Fruit fly (Drosophila melanogaster) whole organism, pupa: Measurements from ENCODE around the gene mah.

Experiments
- CG14655 ChIP-seq: fragments of 200-800 bp; sonication (Bioruptor generic); optimal IDR thresholded peaks from 3 replicates; lab custom pipeline; 2017; ENCODE audit warnings: mild to moderate bottlenecking, missing biosample characterization, missing genetic modification reagents, missing genetic modification characterization
- CG17806 ChIP-seq: fragments of 200-800 bp; sonication (Bioruptor generic); optimal IDR thresholded peaks from 2 replicates; lab custom pipeline; 2018; ENCODE audit warnings: missing biosample characterization, mild to moderate bottlenecking, missing genetic modification characterization, moderate library complexity
- CG32121 ChIP-seq: fragments of 200-800 bp; sonication (Bioruptor generic); IDR thresholded peaks from 2 replicates; pipeline ENCODE4 v1.3.6; 2022; ENCODE audit warnings: missing biosample characterization, missing genetic modification characterization
- CG4496 ChIP-seq: fragments of 200-800 bp; sonication (Bioruptor generic); IDR thresholded peaks from 3 replicates; pipeline ENCODE4 v1.3.6; 2022; ENCODE audit warnings: missing biosample characterization, missing genetic modification characterization
- CG8159 ChIP-seq: fragments of 200-800 bp; sonication (Bioruptor generic); optimal IDR thresholded peaks from 3 replicates; lab custom pipeline; 2018; ENCODE audit warnings: missing biosample characterization, mild to moderate bottlenecking, missing genetic modification characterization, moderate library complexity
- CG9948 ChIP-seq: fragments of 200-800 bp; sonication (Bioruptor generic); optimal IDR thresholded peaks from 2 replicates; lab custom pipeline; 2018; ENCODE audit warnings: missing biosample characterization, mild to moderate bottlenecking, missing genetic modification characterization, moderate library complexity
- D1 ChIP-seq: fragments of 200-800 bp; sonication (Bioruptor generic); optimal IDR thresholded peaks from 2 replicates; lab custom pipeline; 2018; ENCODE audit warnings: missing biosample characterization, mild to moderate bottlenecking, missing genetic modification characterization, moderate library complexity
- EcR ChIP-seq: fragments of 200-800 bp; sonication (Bioruptor generic); optimal IDR thresholded peaks from 3 replicates; lab custom pipeline; 2019; ENCODE audit warnings: missing biosample characterization, missing genetic modification characterization, mild to moderate bottlenecking, moderate library complexity, missing genetic modification reagents
- Ets98B ChIP-seq: fragments of 200-800 bp; sonication (Bioruptor generic); IDR thresholded peaks from 2 replicates; pipeline ENCODE4 v1.3.6; 2022; ENCODE audit warnings: missing biosample characterization, missing genetic modification characterization
- Pif1A ChIP-seq: fragments of 200-800 bp; sonication (Bioruptor generic); optimal IDR thresholded peaks from 3 replicates; lab custom pipeline; 2016; ENCODE audit warnings: missing biosample characterization, missing genetic modification characterization
- gl ChIP-seq: fragments of 200-800 bp; sonication (Bioruptor generic); optimal IDR thresholded peaks from 2 replicates; lab custom pipeline; 2018; ENCODE audit warnings: missing biosample characterization, mild to moderate bottlenecking, missing genetic modification characterization
- rn ChIP-seq: fragments of 200-800 bp; sonication (Bioruptor generic); IDR thresholded peaks from 2 replicates; pipeline ENCODE4 v1.3.6; 2022; ENCODE audit warnings: missing biosample characterization, missing genetic modification characterization

- TF ChIP-seq CG17806 = no peak
- TF ChIP-seq CG32121 (GFP tag; lab: Robert Waterston, UW) = no peak
- no peak for TF ChIP-seq CG9948 (tag; lab: Kevin White, UChicago)
- 0 out of 3 replicates have a peak, but pooled peaks have one; percentile 24 for TF ChIP-seq CG4496 (GFP tag; lab: Robert Waterston, UW)
- TF ChIP-seq EcR (GFP tag; lab: Kevin White, UChicago) = no peak
- no peak for TF ChIP-seq CG14655 (GFP tag; lab: Kevin White, UChicago)
- TF ChIP-seq Ets98B = no peak
- no peak for TF ChIP-seq D1 (tag; lab: Kevin White, UChicago)
- TF ChIP-seq rn = no peak
- no peak for TF ChIP-seq gl (tag; lab: Kevin White, UChicago)
- TF ChIP-seq Pif1A (GFP tag; lab: Kevin White, UChicago) = no peak
- no peak for TF ChIP-seq CG8159 (tag; lab: Kevin White, UChicago)
These were observed 37.7 kb downstream of the mah start for dm6 chr3R:24985029-24985685.
